Worm (Caenorhabditis elegans): Measurements from ENCODE around the gene R10E11.9.
A peak's percentile ranks its signal among the peaks of the same experiment; 100 is the strongest.

R10E11.9 gene

ce11 chrIII:9825073-9825828 is 31.8 kb upstream of the R10E11.9 start, which contains the start of gene ZK632.9 (continued):
- TF ChIP-seq lsl-1 (GFP tag; optimal IDR thresholded peaks at IDR 0.05) (no peak), let-607 (tag; optimal IDR thresholded peaks at IDR 0.05) (peak in 1 of 2 experiments; percentile 30), dox-1 (GFP tag; IDR thresholded peaks at IDR 0.05) (peak; percentile 31), F49E8.2 (tag; optimal IDR thresholded peaks at IDR 0.05; ENCODE audit: insufficient read depth) (no peak), sdz-38 (tag; optimal IDR thresholded peaks at IDR 0.05) (no peak), tbp1 (GFP tag; optimal IDR thresholded peaks at IDR 0.05) (peak; percentile 14), madf-3 (GFP tag; IDR thresholded peaks at IDR 0.05) (peak; percentile 65; the same call in 1 of the 2 replicates), tlf-1 (GFP tag; optimal IDR thresholded peaks at IDR 0.05) (no peak), madf-8 (GFP tag; conservative IDR thresholded peaks at IDR 0.05) (peak; percentile 38; the same call in 1 of the 2 replicates), hsf-1 (GFP tag; IDR thresholded peaks at IDR 0.05) (no peak), ztf-22 (GFP tag; optimal IDR thresholded peaks at IDR 0.05) (no peak), nhr-80 (tag; optimal IDR thresholded peaks at IDR 0.05) (peak; percentile 60), ceh-91 (GFP tag; IDR thresholded peaks at IDR 0.05) (0 out of 2 replicates have a peak, but pooled peaks have one; percentile 10), snpc-3.4 (tag; optimal IDR thresholded peaks at IDR 0.05) (peak; percentile 26), Y79H2A.3 (GFP tag; conservative IDR thresholded peaks at IDR 0.05) (0 out of 2 replicates have a peak, but pooled peaks have one; percentile 10)

DNA sequence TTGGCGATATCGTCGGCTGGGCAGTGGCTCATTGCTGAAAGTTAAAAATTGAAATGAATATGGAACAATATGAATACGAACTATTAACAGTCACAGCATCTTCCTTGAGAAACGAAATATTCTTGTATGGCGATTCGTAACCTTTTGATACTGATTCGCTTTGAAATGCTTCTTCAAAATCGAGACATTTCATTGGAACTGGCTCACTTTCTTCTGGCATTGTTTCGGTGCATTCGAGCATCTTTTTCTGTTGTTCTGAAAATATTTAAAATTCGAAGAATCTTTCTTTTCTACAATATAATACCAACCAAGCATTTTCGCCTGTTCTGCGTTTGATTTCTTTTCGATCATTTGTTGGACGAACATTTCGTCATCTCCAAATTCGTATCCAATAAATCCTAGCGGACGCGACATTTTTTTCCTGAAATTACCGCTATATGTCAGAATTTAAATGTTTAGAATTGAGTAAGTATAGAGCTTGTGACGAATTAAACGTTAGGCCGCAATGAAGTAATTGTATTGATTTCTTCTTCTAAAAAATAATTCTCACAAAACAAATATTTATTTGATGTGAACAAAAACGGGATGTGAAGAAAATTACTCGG is 31.0 kb upstream of the R10E11.9 start, which contains the start of gene lin-52:
lin-52 (minus strand) TSS at position 421 of the 605 bp plus-strand sequence.
- TF ChIP-seq hsf-1 (GFP tag; IDR thresholded peaks at IDR 0.05) (peak; percentile 71; the same call in 1 of the 2 replicates), him-1 (tag; optimal IDR thresholded peaks at IDR 0.05) (peak; percentile 9), F37B4.10 (GFP tag; IDR thresholded peaks at IDR 0.05) (no peak), nhr-90 (tag; optimal IDR thresholded peaks at IDR 0.05) (no peak), ceh-100 (GFP tag; IDR thresholded peaks at IDR 0.05) (0 out of 2 replicates have a peak, but pooled peaks have one; percentile 35), Y53G8AR.9 (GFP tag; conservative IDR thresholded peaks at IDR 0.05) (peak; percentile 90; the same call in 1 of the 2 replicates), F57A8.1 (GFP tag; optimal IDR thresholded peaks at IDR 0.05) (no peak), cebp-1 (GFP tag; IDR thresholded peaks at IDR 0.05) (0 out of 2 replicates have a peak, but pooled peaks have one; percentile 24), cebp-1 (tag; optimal IDR thresholded peaks at IDR 0.05) (peak; percentile 71), Y67H2A.10 (GFP tag; conservative IDR thresholded peaks at IDR 0.05) (no peak), efl-1 (GFP tag; optimal IDR thresholded peaks at IDR 0.05) (no peak), lsy-27 (tag; optimal IDR thresholded peaks at IDR 0.05; ENCODE audit: borderline replicate concordance, insufficient read depth) (no peak), ekl-4 (GFP tag; IDR thresholded peaks at IDR 0.05) (peak; percentile 35), ztf-25 (GFP tag; IDR thresholded peaks at IDR 0.05) (no peak), T26A5.8 (tag; optimal IDR thresholded peaks at IDR 0.05) (no peak), dox-1 (GFP tag; IDR thresholded peaks at IDR 0.05) (no peak), athp-1 (tag; optimal IDR thresholded peaks at IDR 0.05) (peak; percentile 56), nhr-179 (tag; optimal IDR thresholded peaks at IDR 0.05) (peak; percentile 32), tlf-1 (GFP tag; optimal IDR thresholded peaks at IDR 0.05) (peak; percentile 82), C06A6.2 (GFP tag; conservative IDR thresholded peaks at IDR 0.05) (no peak), K11D2.4 (GFP tag; IDR thresholded peaks at IDR 0.05) (no peak; the same call in 1 of the 2 replicates), F39B2.1 (GFP tag; IDR thresholded peaks at IDR 0.05) (0 out of 2 replicates have a peak, but pooled peaks have one; percentile 60), nhr-120 (GFP tag; IDR thresholded peaks at IDR 0.05) (0 out of 2 replicates have a peak, but pooled peaks have one; percentile 34), snpc-1.3 (tag; optimal IDR thresholded peaks at IDR 0.05; ENCODE audit: insufficient read depth) (no peak), F49E8.2 (tag; optimal IDR thresholded peaks at IDR 0.05; ENCODE audit: insufficient read depth) (no peak), ztf-26 (tag; optimal IDR thresholded peaks at IDR 0.05) (peak; percentile 46), snpc-1.1 (tag; optimal IDR thresholded peaks at IDR 0.05; ENCODE audit: insufficient read depth) (no peak), lin-35 (GFP tag; optimal IDR thresholded peaks at IDR 0.05) (peak in 1 of 3 experiments; percentile 47), madf-10 (tag; optimal IDR thresholded peaks at IDR 0.05) (peak; percentile 27), let-607 (tag; optimal IDR thresholded peaks at IDR 0.05) (peak in 1 of 2 experiments; percentile 11), madf-6 (GFP tag; IDR thresholded peaks at IDR 0.05) (peak; percentile 35; the same call in 1 of the 2 replicates), ama-1 (optimal IDR thresholded peaks at IDR 0.05) (peak; percentile 79), ama-1 (GFP tag; optimal IDR thresholded peaks at IDR 0.05) (peak in 1 of 2 experiments; percentile 8)
